Worm (Caenorhabditis elegans): ENCODE measurements around the gene srd-51.

srd-51 gene

DNA sequence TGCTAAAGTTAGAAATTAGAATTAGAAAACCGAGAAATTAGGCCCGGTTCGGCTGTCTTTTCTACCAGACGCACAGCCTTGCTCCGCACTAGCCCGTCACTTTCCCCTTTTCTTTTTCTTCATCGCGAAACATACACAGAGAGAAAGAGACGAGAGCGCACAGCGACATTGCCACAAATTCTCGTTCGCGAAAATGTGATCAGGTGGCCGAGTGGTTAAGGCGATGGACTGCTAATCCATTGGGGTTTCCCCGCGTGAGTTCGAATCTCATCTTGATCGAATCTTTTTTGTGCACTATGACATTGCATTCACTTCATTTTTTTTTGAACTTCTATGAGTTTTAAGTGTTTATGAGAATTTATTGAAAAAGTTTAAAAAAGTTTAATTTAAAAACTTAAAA lies 42.3 kb downstream of the srd-51 start (continued):
- TF ChIP-seq lag-1 (GFP tag; IDR thresholded peaks at IDR 0.05) (no peak), ztf-3 (GFP tag; optimal IDR thresholded peaks at IDR 0.05) (no peak), Y56A3A.18 (GFP tag; IDR thresholded peaks at IDR 0.05) (peak; percentile 75; the same call in 1 of the 2 replicates), hlh-26 (GFP tag; conservative IDR thresholded peaks at IDR 0.05) (no peak), madf-3 (GFP tag; IDR thresholded peaks at IDR 0.05) (no peak), F57A8.1 (GFP tag; optimal IDR thresholded peaks at IDR 0.05) (no peak), T26A5.8 (tag; optimal IDR thresholded peaks at IDR 0.05) (no peak), akir-1 (GFP tag; optimal IDR thresholded peaks at IDR 0.05) (no peak), zfh-2 (GFP tag; conservative IDR thresholded peaks at IDR 0.05) (peak; percentile 40; the same call in 1 of the 2 replicates), ets-4 (GFP tag; optimal IDR thresholded peaks at IDR 0.05) (no peak), tbp1 (GFP tag; optimal IDR thresholded peaks at IDR 0.05) (peak; percentile 92), madf-6 (GFP tag; IDR thresholded peaks at IDR 0.05) (no peak; the same call in 1 of the 2 replicates), Y95B8A.8 (GFP tag; IDR thresholded peaks at IDR 0.05) (no peak), snpc-1.1 (tag; optimal IDR thresholded peaks at IDR 0.05; ENCODE audit: insufficient read depth) (no peak), ccch-3 (GFP tag; optimal IDR thresholded peaks at IDR 0.05) (no peak), ztf-6 (GFP tag; IDR thresholded peaks at IDR 0.05) (no peak), F49E8.2 (tag; optimal IDR thresholded peaks at IDR 0.05; ENCODE audit: insufficient read depth) (no peak), Y53F4B.3 (GFP tag; IDR thresholded peaks at IDR 0.05) (peak; percentile 50; the same call in 1 of the 2 replicates), lir-1 (GFP tag; conservative IDR thresholded peaks at IDR 0.05) (no peak), him-1 (tag; optimal IDR thresholded peaks at IDR 0.05) (peak; percentile 79), nfyb-1 (GFP tag; IDR thresholded peaks at IDR 0.05) (peak; percentile 47; the same call in 1 of the 2 replicates), F37B4.10 (GFP tag; IDR thresholded peaks at IDR 0.05) (no peak), ekl-4 (GFP tag; IDR thresholded peaks at IDR 0.05) (peak; percentile 51; the same call in 1 of the 2 replicates), zim-3 (tag; optimal IDR thresholded peaks at IDR 0.05) (peak; percentile 13), ceh-100 (GFP tag; IDR thresholded peaks at IDR 0.05) (peak; percentile 49; the same call in 1 of the 2 replicates), snpc-3.4 (tag; optimal IDR thresholded peaks at IDR 0.05) (no peak), ztf-25 (GFP tag; IDR thresholded peaks at IDR 0.05) (no peak), efl-1 (GFP tag; optimal IDR thresholded peaks at IDR 0.05) (no peak), aptf-2 (GFP tag; conservative IDR thresholded peaks at IDR 0.05) (no peak), cebp-2 (GFP tag; IDR thresholded peaks at IDR 0.05) (no peak), mcd-1 (GFP tag; IDR thresholded peaks at IDR 0.05) (peak; percentile 65), mxl-1 (tag; optimal IDR thresholded peaks at IDR 0.05) (no peak), F33H1.4 (GFP tag; IDR thresholded peaks at IDR 0.05) (no peak), unc-130 (GFP tag; optimal IDR thresholded peaks at IDR 0.05) (no peak), B0261.1 (tag; optimal IDR thresholded peaks at IDR 0.05) (peak; percentile 89), lin-40 (tag; optimal IDR thresholded peaks at IDR 0.05) (peak; percentile 68), lin-54 (GFP tag; optimal IDR thresholded peaks at IDR 0.05) (peak; percentile 34), T07F8.4 (tag; optimal IDR thresholded peaks at IDR 0.05) (peak; percentile 38), lsl-1 (GFP tag; optimal IDR thresholded peaks at IDR 0.05) (no peak), rec-8 (tag; optimal IDR thresholded peaks at IDR 0.05) (no peak), bed-2 (GFP tag; IDR thresholded peaks at IDR 0.05) (no peak), ceh-79 (tag; optimal IDR thresholded peaks at IDR 0.05) (no peak), ztf-18 (tag; optimal IDR thresholded peaks at IDR 0.05) (peak; percentile 14), tlf-1 (GFP tag; optimal IDR thresholded peaks at IDR 0.05) (no peak), F22D6.2 (tag; optimal IDR thresholded peaks at IDR 0.05) (no peak), sptf-2 (GFP tag; optimal IDR thresholded peaks at IDR 0.05) (peak; percentile 6), sea-2 (GFP tag; IDR thresholded peaks at IDR 0.05) (no peak), gei-17 (GFP tag; optimal IDR thresholded peaks at IDR 0.05) (peak; percentile 75), pha-4 (tag; optimal IDR thresholded peaks at IDR 0.05) (no peak)

All from whole organism, young adult.